Fruit fly (Drosophila melanogaster) whole organism, embryonic: ENCODE measurements around the gene Sytbeta.

Experiments
- CG31441 ChIP-seq: fragments of 200-800 bp; sonication (Bioruptor generic); IDR thresholded peaks from 2 replicates; pipeline ENCODE4 v1.3.6; 2022; ENCODE audit warnings: missing biosample characterization, missing genetic modification characterization
- CG6254 ChIP-seq: fragments of 200-800 bp; sonication (Bioruptor generic); optimal IDR thresholded peaks from 3 replicates; lab custom pipeline; 2017; ENCODE audit warnings: mild to moderate bottlenecking, missing biosample characterization, missing genetic modification reagents, missing genetic modification characterization

dm6 chr3L:14986340-14986916, 78.3 kb downstream of the Sytbeta start:
- TF ChIP-seq CG6254 (GFP tag; lab: Kevin White, UChicago) (no peak), CG31441 (GFP tag; lab: Robert Waterston, UW) (no peak)
